Worm (Caenorhabditis elegans) whole organism, L3 larva: Measurements from ENCODE around the gene C13F10.5.

Source experiments
- ama-1 ChIP-seq: fragments of 150-350 bp; optimal IDR thresholded peaks from 2 replicates; lab custom pipeline; 2018
- ceh-82 ChIP-seq: fragments of 150-350 bp; optimal IDR thresholded peaks from 2 replicates; lab custom pipeline; 2014; ENCODE audit warnings: missing biosample characterization, missing genetic modification characterization
- daf-12 ChIP-seq: fragments of 150-350 bp; optimal IDR thresholded peaks from 2 replicates; lab custom pipeline; 2014; ENCODE audit warnings: missing biosample characterization, missing genetic modification reagents, missing genetic modification characterization
- egl-27 ChIP-seq: sonication (generic microtip); optimal IDR thresholded peaks from 4 replicates; lab custom pipeline; 2017; ENCODE audit warnings: missing biosample characterization, missing genetic modification reagents, missing genetic modification characterization
- lin-15B ChIP-seq: fragments of 150-350 bp; optimal IDR thresholded peaks from 2 replicates; lab custom pipeline; 2014; ENCODE audit warnings: missing biosample characterization, missing genetic modification characterization
- nhr-237 ChIP-seq: fragments of 150-350 bp; optimal IDR thresholded peaks from 2 replicates; lab custom pipeline; 2014; ENCODE audit warnings: missing biosample characterization, missing genetic modification characterization
- nhr-28 ChIP-seq: fragments of 150-350 bp; optimal IDR thresholded peaks from 2 replicates; lab custom pipeline; 2014; ENCODE audit warnings: missing biosample characterization, missing genetic modification characterization
- tbx-2 ChIP-seq: sonication (generic microtip); optimal IDR thresholded peaks from 2 replicates; lab custom pipeline; 2016; ENCODE audit warnings: mild to moderate bottlenecking, missing genetic modification characterization, missing compliant biosample characterization
- unc-62 ChIP-seq: fragments of 150-350 bp; sonication (generic microtip); optimal IDR thresholded peaks from 4 replicates; lab custom pipeline; 2014; ENCODE audit warnings: missing biosample characterization, missing genetic modification reagents, missing genetic modification characterization
- ztf-11 ChIP-seq: fragments of 150-350 bp; optimal IDR thresholded peaks from 2 replicates; lab custom pipeline; 2014; ENCODE audit warnings: missing biosample characterization, missing genetic modification characterization

DNA sequence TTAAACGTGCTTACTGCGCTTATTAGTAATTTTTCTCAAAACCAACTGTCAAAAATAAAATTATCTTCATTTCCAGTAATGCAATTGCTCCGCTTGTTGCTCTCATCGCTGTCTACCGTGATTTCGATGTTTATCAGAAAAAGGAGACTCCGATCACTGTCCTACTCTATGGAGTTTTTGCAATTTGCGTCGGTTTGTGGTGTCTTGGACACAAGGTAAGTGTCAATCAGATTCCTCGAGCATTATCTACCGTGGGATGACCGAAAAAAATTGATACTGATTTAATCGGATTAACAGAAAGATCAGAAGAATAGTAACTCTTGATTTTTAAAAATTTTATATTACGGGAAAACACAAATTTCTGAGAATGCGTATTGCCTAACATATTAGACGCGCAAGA, 31.6 kb downstream of the C13F10.5 start:
- TF ChIP-seq egl-27 (tag; lab: Kevin White, UChicago) (no peak), unc-62 (GFP tag; lab: Kevin White, UChicago) (no peak), tbx-2 (tag; lab: Kevin White, UChicago) (no peak), nhr-237 (tag; lab: Kevin White, UChicago) (no peak), lin-15B (tag; lab: Kevin White, UChicago) (no peak), ztf-11 (tag; lab: Kevin White, UChicago) (no peak), daf-12 (tag; lab: Kevin White, UChicago) (no peak), ama-1 (no peak), nhr-28 (no peak), ceh-82 (tag; lab: Kevin White, UChicago) (no peak)
